Worm (Caenorhabditis elegans) whole organism, L3 larva: ENCODE results near the gene T26G10.4.

Source experiments
- ZK546.5 ChIP-seq: sonication (generic microtip); optimal IDR thresholded peaks from 2 replicates; lab custom pipeline; 2017; ENCODE audit warnings: missing biosample characterization, missing genetic modification characterization
- ama-1 ChIP-seq: fragments of 150-350 bp; optimal IDR thresholded peaks from 2 replicates; lab custom pipeline; 2018
- daf-12 ChIP-seq: fragments of 150-350 bp; optimal IDR thresholded peaks from 2 replicates; lab custom pipeline; 2014; ENCODE audit warnings: missing biosample characterization, missing genetic modification reagents, missing genetic modification characterization
- fkh-10 ChIP-seq: sonication (generic microtip); optimal IDR thresholded peaks from 2 replicates; lab custom pipeline; 2017; ENCODE audit warnings: missing biosample characterization, missing genetic modification reagents, missing genetic modification characterization
- nhr-23 ChIP-seq: fragments of 150-350 bp; optimal IDR thresholded peaks from 2 replicates; lab custom pipeline; 2014; ENCODE audit warnings: missing biosample characterization, missing genetic modification reagents, missing genetic modification characterization
- nhr-237 ChIP-seq: fragments of 150-350 bp; optimal IDR thresholded peaks from 2 replicates; lab custom pipeline; 2014; ENCODE audit warnings: missing biosample characterization, missing genetic modification characterization
- nhr-25 ChIP-seq: sonication (generic microtip); optimal IDR thresholded peaks from 2 replicates; lab custom pipeline; 2017; ENCODE audit warnings: missing biosample characterization, missing genetic modification characterization
- nhr-76 ChIP-seq: fragments of 150-350 bp; sonication (generic microtip); optimal IDR thresholded peaks from 5 replicates; lab custom pipeline; 2014; ENCODE audit warnings: missing biosample characterization, missing genetic modification characterization
- nhr-77 ChIP-seq: fragments of 150-350 bp; optimal IDR thresholded peaks from 2 replicates; lab custom pipeline; 2014; ENCODE audit warnings: missing biosample characterization, missing genetic modification characterization
- pha-4 ChIP-seq: fragments of 150-350 bp; optimal IDR thresholded peaks from 2 replicates; lab custom pipeline; 2014; ENCODE audit warnings: missing biosample characterization, missing genetic modification reagents, missing genetic modification characterization
- unc-62 ChIP-seq: fragments of 150-350 bp; sonication (generic microtip); optimal IDR thresholded peaks from 4 replicates; lab custom pipeline; 2014; ENCODE audit warnings: missing biosample characterization, missing genetic modification reagents, missing genetic modification characterization
- zag-1 ChIP-seq: fragments of 150-350 bp; optimal IDR thresholded peaks from 2 replicates; lab custom pipeline; 2014; ENCODE audit warnings: missing biosample characterization, missing genetic modification characterization

- TF ChIP-seq nhr-237 (tag; lab: Kevin White, UChicago) (no peak), ZK546.5 (no peak), ama-1 (peak; percentile 86), daf-12 (tag; lab: Kevin White, UChicago) (no peak), fkh-10 (peak; percentile 11), pha-4 (peak; percentile 92), nhr-25 (peak; percentile 85), nhr-23 (tag; lab: Kevin White, UChicago) (peak; percentile 89), nhr-76 (tag; lab: Kevin White, UChicago) (no peak), unc-62 (GFP tag; lab: Kevin White, UChicago) (no peak), nhr-77 (tag; lab: Kevin White, UChicago) (no peak), zag-1 (peak; percentile 11)
Measured at ce11 chrIII:9443417-9444027, 23.2 kb downstream of the T26G10.4 start, which contains the start of gene pir-2.
